Fruit fly (Drosophila melanogaster) S2 (cell line): ENCODE data around the gene CG32720.

Experiments
- CG8478 ChIP-seq: fragments of >200 bp; optimal IDR thresholded peaks from 2 replicates; lab custom pipeline; 2018
- CTCF ChIP-seq, 2 experiments: fragments of >200 bp; optimal IDR thresholded peaks; 2 replicates each; lab custom pipeline; 2018

- no peak for TF ChIP-seq CG8478
- TF ChIP-seq CTCF (optimal IDR thresholded peaks at IDR 0.05; lab: Kevin White, UChicago) = no peak
Observed at dm6 chrX:7547892-7548291, 11.1 kb upstream of the CG32720 start, which contains the start of gene CG32719.
